Worm (Caenorhabditis elegans) whole organism, L4 larva: ENCODE measurements around the gene nfu-1.

Source experiments
- F37D6.2 ChIP-seq: sonication (generic microtip); optimal IDR thresholded peaks from 2 replicates; lab custom pipeline; 2016; ENCODE audit warnings: mild to moderate bottlenecking, missing genetic modification characterization, missing compliant biosample characterization
- R02D3.7 ChIP-seq: fragments of 150-350 bp; sonication (generic microtip); optimal IDR thresholded peaks from 3 replicates; lab custom pipeline; 2014; ENCODE audit warnings: missing biosample characterization, missing genetic modification characterization
- Y48G9A.11 ChIP-seq: fragments of 200-800 bp; sonication (Bioruptor generic); IDR thresholded peaks from 2 replicates; pipeline ENCODE4 v1.3.6; 2022; ENCODE audit warnings: missing genetic modification reagents, missing genetic modification characterization, missing compliant biosample characterization
- aha-1 ChIP-seq: fragments of 150-350 bp; peaks from one replicate; lab custom pipeline; 2014; ENCODE audit warnings: missing biosample characterization, missing genetic modification characterization
- aly-2 ChIP-seq: sonication (generic microtip); optimal IDR thresholded peaks from 2 replicates; lab custom pipeline; 2018; ENCODE audit warnings: missing biosample characterization, missing genetic modification characterization
- ama-1 ChIP-seq: fragments of 150-350 bp; optimal IDR thresholded peaks from 2 replicates; lab custom pipeline; 2014; ENCODE audit warnings: inconsistent platforms, mixed read lengths
- ceh-32 ChIP-seq: sonication (generic microtip); optimal IDR thresholded peaks from 2 replicates; lab custom pipeline; 2016; ENCODE audit warnings: mild to moderate bottlenecking, missing genetic modification characterization, missing compliant biosample characterization; ENCODE audit not compliant: poor library complexity
- ceh-62 ChIP-seq: sonication (generic microtip); optimal IDR thresholded peaks from 2 replicates; lab custom pipeline; 2017; ENCODE audit warnings: missing biosample characterization, missing genetic modification characterization
- ceh-82 ChIP-seq: sonication (generic microtip); optimal IDR thresholded peaks from 2 replicates; lab custom pipeline; 2017; ENCODE audit warnings: missing biosample characterization, missing genetic modification characterization
- ctbp-1 ChIP-seq: fragments of 200-800 bp; sonication (Bioruptor generic); IDR thresholded peaks from 2 replicates; pipeline ENCODE4 v1.3.6; 2022; ENCODE audit warnings: missing genetic modification reagents, missing genetic modification characterization, missing compliant biosample characterization
- daf-16 ChIP-seq, 3 experiments: sonication (generic microtip); optimal IDR thresholded peaks; 2 replicates each; lab custom pipeline; 2016 to 2017; ENCODE audit warnings: missing genetic modification characterization in 3 of 3, missing genetic modification reagents in 3 of 3, mild to moderate bottlenecking in 2 of 3, missing compliant biosample characterization in 2 of 3, missing biosample characterization in 1 of 3, moderate library complexity in 1 of 3
- dmd-6 ChIP-seq: fragments of 200-800 bp; sonication (Bioruptor generic); IDR thresholded peaks from 2 replicates; pipeline ENCODE4 v1.3.6; 2022; ENCODE audit warnings: missing genetic modification reagents, missing genetic modification characterization, missing compliant biosample characterization
- dpl-1 ChIP-seq: fragments of 150-350 bp; optimal IDR thresholded peaks from 2 replicates; lab custom pipeline; 2014; ENCODE audit warnings: missing biosample characterization, missing genetic modification reagents, missing genetic modification characterization
- dve-1 ChIP-seq: sonication (generic microtip); optimal IDR thresholded peaks from 2 replicates; lab custom pipeline; 2017; ENCODE audit warnings: antibody characterized with exemption, mild to moderate bottlenecking, missing genetic modification characterization, missing compliant biosample characterization; ENCODE audit not compliant: insufficient read depth
- fos-1 ChIP-seq: fragments of 150-350 bp; optimal IDR thresholded peaks from 2 replicates; lab custom pipeline; 2014; ENCODE audit warnings: missing biosample characterization, missing genetic modification characterization
- hlh-11 ChIP-seq: fragments of 200-800 bp; sonication (Bioruptor generic); optimal IDR thresholded peaks from 2 replicates; lab custom pipeline; 2018; ENCODE audit warnings: mild to moderate bottlenecking, missing genetic modification characterization, missing compliant biosample characterization
- mes-2 ChIP-seq: sonication (generic microtip); optimal IDR thresholded peaks from 2 replicates; lab custom pipeline; 2016; ENCODE audit warnings: missing genotype, mild to moderate bottlenecking, missing genetic modification characterization, missing compliant biosample characterization; ENCODE audit not compliant: poor library complexity, severe bottlenecking
- mxl-3 ChIP-seq: fragments of 200-800 bp; sonication (Bioruptor generic); optimal IDR thresholded peaks from 2 replicates; lab custom pipeline; 2018; ENCODE audit warnings: mild to moderate bottlenecking, missing genetic modification characterization, missing compliant biosample characterization
- nhr-237 ChIP-seq: sonication (generic microtip); optimal IDR thresholded peaks from 2 replicates; lab custom pipeline; 2017; ENCODE audit warnings: missing biosample characterization, missing genetic modification characterization
- nhr-25 ChIP-seq: sonication (generic microtip); optimal IDR thresholded peaks from 2 replicates; lab custom pipeline; 2017; ENCODE audit warnings: missing genetic modification characterization, mild to moderate bottlenecking, missing compliant biosample characterization, antibody characterized with exemption, moderate library complexity, borderline replicate concordance; ENCODE audit not compliant: insufficient read depth
- nhr-28 ChIP-seq: fragments of 150-350 bp; optimal IDR thresholded peaks from 2 replicates; lab custom pipeline; 2014; ENCODE audit warnings: missing biosample characterization, missing genetic modification characterization
- nhr-77 ChIP-seq: fragments of 150-350 bp; optimal IDR thresholded peaks from 2 replicates; lab custom pipeline; 2014; ENCODE audit warnings: missing biosample characterization, missing genetic modification characterization
- pha-4 ChIP-seq, 2 experiments: fragments of 150-350 bp in 1 of 2; fragments of 200-800 bp in 1 of 2; sonication (Bioruptor generic) in 1 of 2; IDR thresholded peaks in 1 of 2; optimal IDR thresholded peaks in 1 of 2; 2 replicates each; pipeline versions ENCODE4 v1.3.6 to Lab custom; 2014 to 2022; ENCODE audit warnings: missing genetic modification characterization in 2 of 2, missing genetic modification reagents in 2 of 2, missing biosample characterization in 1 of 2, missing compliant biosample characterization in 1 of 2
- php-3 ChIP-seq: fragments of 200-800 bp; sonication (Bioruptor generic); IDR thresholded peaks from 2 replicates; pipeline ENCODE4 v1.3.6; 2022; ENCODE audit warnings: missing genetic modification reagents, missing genetic modification characterization, missing compliant biosample characterization
- pqm-1 ChIP-seq: sonication (generic microtip); optimal IDR thresholded peaks from 2 replicates; lab custom pipeline; 2017; ENCODE audit warnings: missing biosample characterization, missing genetic modification characterization
- skn-1 ChIP-seq: fragments of 150-350 bp; optimal IDR thresholded peaks from 2 replicates; lab custom pipeline; 2014; ENCODE audit warnings: missing biosample characterization, missing genetic modification characterization
- tag-97 ChIP-seq: fragments of 200-800 bp; sonication (Bioruptor generic); IDR thresholded peaks from 2 replicates; pipeline ENCODE4 v1.3.6; 2022; ENCODE audit warnings: missing genetic modification characterization, missing compliant biosample characterization
- unc-130 ChIP-seq: sonication (generic microtip); optimal IDR thresholded peaks from 2 replicates; lab custom pipeline; 2016; ENCODE audit warnings: missing genetic modification reagents, missing genetic modification characterization, missing compliant biosample characterization
- unc-62 ChIP-seq, 3 experiments: fragments of 150-350 bp in 1 of 3; sonication (generic microtip); optimal IDR thresholded peaks in 2 of 3; peaks in 1 of 3; 1 replicate in 1 of 3; 2 replicates in 2 of 3; lab custom pipeline; 2014 to 2017; ENCODE audit warnings: missing biosample characterization in 3 of 3, missing genetic modification characterization in 3 of 3, missing genetic modification reagents in 3 of 3, missing genotype in 1 of 3
- zag-1 ChIP-seq: fragments of 150-350 bp; optimal IDR thresholded peaks from 2 replicates; lab custom pipeline; 2014; ENCODE audit warnings: missing biosample characterization, missing genetic modification characterization
- zfp-2 ChIP-seq: sonication (generic microtip); optimal IDR thresholded peaks from 2 replicates; lab custom pipeline; 2016; ENCODE audit warnings: mild to moderate bottlenecking, missing genetic modification characterization, missing compliant biosample characterization
- zip-11 ChIP-seq: fragments of 200-800 bp; sonication (Bioruptor generic); IDR thresholded peaks from 2 replicates; pipeline ENCODE4 v1.3.6; 2022; ENCODE audit warnings: missing genetic modification characterization, missing compliant biosample characterization
- zip-2 ChIP-seq: fragments of 150-350 bp; optimal IDR thresholded peaks from 2 replicates; lab custom pipeline; 2014; ENCODE audit warnings: missing biosample characterization, missing genetic modification characterization

nfu-1 gene

ce11 chrIV:10380626-10381025 is 6.6 kb upstream of the nfu-1 start (continued):
- TF ChIP-seq dpl-1 (GFP tag; lab: Kevin White, UChicago) (peak; percentile 51), mxl-3 (GFP tag; lab: Kevin White, UChicago) (peak; percentile 94), nhr-25 (tag; lab: Kevin White, UChicago) (no peak), tag-97 (GFP tag; lab: Robert Waterston, UW) (no peak)

DNA sequence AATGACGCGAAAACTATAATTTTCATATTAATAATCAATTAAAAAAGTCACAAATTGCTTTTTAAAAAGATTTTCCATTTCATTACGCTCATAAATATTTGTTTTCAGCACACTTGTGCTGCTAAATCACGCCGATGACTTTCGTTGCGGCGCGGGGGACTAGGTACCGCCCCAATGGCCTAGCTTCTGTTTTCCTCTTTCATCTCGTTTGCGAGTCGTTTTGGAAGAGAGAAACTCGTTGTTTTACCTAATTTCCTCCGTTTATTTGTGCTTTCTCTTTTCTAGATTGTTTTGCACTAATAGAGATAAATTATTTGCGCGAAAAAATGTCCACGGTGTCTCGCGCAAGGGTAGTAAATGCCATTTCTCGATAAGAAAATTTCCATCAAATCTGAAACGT is 6.2 kb upstream of the nfu-1 start:
- TF ChIP-seq unc-130 (GFP tag; lab: Kevin White, UChicago) (peak; percentile 3), hlh-11 (tag; lab: Kevin White, UChicago) (no peak), ceh-82 (tag; lab: Kevin White, UChicago) (no peak), Y48G9A.11 (GFP tag; lab: Robert Waterston, UW) (0 out of 2 replicates have a peak, but pooled peaks have one; percentile 12), aly-2 (peak; percentile 32), mes-2 (tag; lab: Kevin White, UChicago) (peak; percentile 52)

ce11 chrIV:10382894-10383293 is 4.3 kb upstream of the nfu-1 start:
- peak; percentile 98 for TF ChIP-seq aha-1 (tag; lab: Kevin White, UChicago)
- TF ChIP-seq unc-62 (GFP tag; optimal IDR thresholded peaks at IDR 0.05 in 1 of 2; lab: Kevin White, UChicago), result no peak
- no peak for TF ChIP-seq unc-62 (tag; optimal IDR thresholded peaks at IDR 0.05; lab: Kevin White, UChicago)

DNA sequence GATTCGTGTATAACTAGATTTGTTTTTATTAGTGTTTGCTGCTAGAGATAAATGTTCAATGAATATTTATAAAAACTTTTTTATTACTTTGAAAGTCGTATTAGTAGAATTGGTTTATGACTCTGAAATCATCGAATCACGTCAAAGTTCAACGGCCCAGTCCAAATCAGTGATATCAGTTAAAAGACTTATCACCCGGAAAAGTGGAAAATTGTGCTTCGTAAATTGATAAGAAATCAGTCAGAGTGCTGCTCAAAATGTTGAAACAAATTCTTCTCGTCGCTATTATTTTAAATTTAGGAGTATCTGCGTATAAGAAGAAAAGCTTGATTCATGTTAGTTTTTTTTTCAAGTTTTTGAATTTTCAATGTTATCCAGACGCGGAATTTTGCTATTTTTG is 1.1 kb downstream of the nfu-1 start, which contains the start of gene R10H10.3:
Gene R10H10.3, plus strand, starts transcription at position 243 of the 400 bp plus-strand sequence.
- peak; percentile 78 for TF ChIP-seq nhr-77 (tag; lab: Kevin White, UChicago)
- TF ChIP-seq aha-1 (tag; lab: Kevin White, UChicago), result peak; percentile 12
- no peak for TF ChIP-seq php-3 (GFP tag; lab: Robert Waterston, UW)
- TF ChIP-seq nhr-28, result peak; percentile 69
- no peak for TF ChIP-seq Y48G9A.11 (GFP tag; lab: Robert Waterston, UW)
- no peak for TF ChIP-seq daf-16 (GFP tag; optimal IDR thresholded peaks at IDR 0.05; lab: Kevin White, UChicago)
- peak; percentile 26 for TF ChIP-seq daf-16 (tag; optimal IDR thresholded peaks at IDR 0.05; lab: Kevin White, UChicago)
- peak; percentile 22 for TF ChIP-seq hlh-11 (tag; lab: Kevin White, UChicago)
- no peak for TF ChIP-seq nhr-237
- TF ChIP-seq dmd-6 (GFP tag; lab: Robert Waterston, UW), result peak; percentile 60
- TF ChIP-seq pqm-1 (tag; lab: Kevin White, UChicago), result peak; percentile 97
- peak; percentile 50 for TF ChIP-seq dve-1 (tag; lab: Kevin White, UChicago)

ce11 chrIV:10391827-10392226 is 4.6 kb downstream of the nfu-1 start, which contains the start of gene spe-26:
spe-26 (minus strand) TSS chrIV:10391927.
- no peak for TF ChIP-seq ceh-32 (tag; lab: Kevin White, UChicago)
- peak in 1 of 2 experiments; percentile 24 for TF ChIP-seq unc-62 (GFP tag; optimal IDR thresholded peaks at IDR 0.05 in 1 of 2; lab: Kevin White, UChicago)
- TF ChIP-seq unc-62 (tag; optimal IDR thresholded peaks at IDR 0.05; lab: Kevin White, UChicago), result no peak
- TF ChIP-seq daf-16 (GFP tag; optimal IDR thresholded peaks at IDR 0.05; lab: Kevin White, UChicago), result no peak
- TF ChIP-seq daf-16 (tag; optimal IDR thresholded peaks at IDR 0.05; lab: Kevin White, UChicago), result no peak
- no peak for TF ChIP-seq ctbp-1

- no peak for TF ChIP-seq ceh-62
- no peak for TF ChIP-seq fos-1 (tag; lab: Kevin White, UChicago)
- TF ChIP-seq dve-1 (tag; lab: Kevin White, UChicago), result no peak
- TF ChIP-seq R02D3.7 (tag; lab: Kevin White, UChicago), result no peak
- TF ChIP-seq zag-1 (tag; lab: Kevin White, UChicago), result no peak
- TF ChIP-seq ama-1 (lab: Kevin White, UChicago), result no peak
- no peak for TF ChIP-seq zfp-2
- no peak for TF ChIP-seq F37D6.2 (tag; lab: Kevin White, UChicago)
- no peak for TF ChIP-seq zip-11 (GFP tag; lab: Robert Waterston, UW)
- TF ChIP-seq skn-1 (tag; lab: Kevin White, UChicago), result no peak
- no peak for TF ChIP-seq zip-2
- TF ChIP-seq pha-4 (GFP tag; IDR thresholded peaks at IDR 0.05; lab: Robert Waterston, UW), result no peak
- TF ChIP-seq pha-4 (tag; optimal IDR thresholded peaks at IDR 0.05; lab: Kevin White, UChicago), result no peak
These were observed 7.6 kb downstream of the nfu-1 start, which contains the start of gene R10H10.4 for ce11 chrIV:10394858-10395257. R10H10.4 (minus strand) TSS chrIV:10394958.
